Worm (Caenorhabditis elegans) whole organism, L1 larva: ENCODE results near the gene C51E3.9.

Source experiments
- C04F5.9 ChIP-seq: sonication (generic microtip); optimal IDR thresholded peaks from 2 replicates; lab custom pipeline; 2016; ENCODE audit warnings: missing genetic modification characterization, missing compliant biosample characterization
- aha-1 ChIP-seq: fragments of 150-350 bp; optimal IDR thresholded peaks from 2 replicates; lab custom pipeline; 2014; ENCODE audit warnings: missing biosample characterization, missing genetic modification characterization
- alr-1 ChIP-seq: fragments of 200-800 bp; sonication (Bioruptor generic); optimal IDR thresholded peaks from 2 replicates; lab custom pipeline; 2018; ENCODE audit warnings: borderline replicate concordance, mild to moderate bottlenecking, missing genetic modification characterization, missing compliant biosample characterization
- blmp-1 ChIP-seq: fragments of 150-350 bp; optimal IDR thresholded peaks from 2 replicates; lab custom pipeline; 2014; ENCODE audit warnings: missing biosample characterization, missing genetic modification characterization
- ceh-82 ChIP-seq, 3 experiments: fragments of 150-350 bp in 1 of 3; sonication (generic microtip) in 2 of 3; optimal IDR thresholded peaks; 2 replicates each; lab custom pipeline; 2014 to 2017; ENCODE audit warnings: missing biosample characterization in 3 of 3, missing genetic modification characterization in 3 of 3
- ceh-88 ChIP-seq: fragments of 200-800 bp; sonication (Bioruptor generic); IDR thresholded peaks from 2 replicates; pipeline ENCODE4 v1.3.6; 2022; ENCODE audit warnings: missing genetic modification characterization, missing compliant biosample characterization
- ceh-90 ChIP-seq: sonication (generic microtip); optimal IDR thresholded peaks from 2 replicates; lab custom pipeline; 2016; ENCODE audit warnings: missing genetic modification characterization, missing compliant biosample characterization
- efl-1 ChIP-seq, 4 experiments: fragments of 150-350 bp; optimal IDR thresholded peaks in 3 of 4; peaks in 1 of 4; 1 replicate in 1 of 4; 2 replicates in 3 of 4; lab custom pipeline; 2014; ENCODE audit warnings: missing biosample characterization in 2 of 4, missing genetic modification characterization in 2 of 4, missing genetic modification reagents in 2 of 4
- efl-3 ChIP-seq: fragments of 200-800 bp; sonication (Bioruptor generic); optimal IDR thresholded peaks from 2 replicates; lab custom pipeline; 2018; ENCODE audit warnings: mild to moderate bottlenecking, missing genetic modification characterization, missing compliant biosample characterization
- egl-13 ChIP-seq: sonication (generic microtip); optimal IDR thresholded peaks from 2 replicates; lab custom pipeline; 2016; ENCODE audit warnings: missing genotype, missing genetic modification reagents, missing genetic modification characterization, missing compliant biosample characterization
- elt-2 ChIP-seq: sonication (generic microtip); optimal IDR thresholded peaks from 2 replicates; lab custom pipeline; 2016; ENCODE audit warnings: missing genetic modification characterization, mild to moderate bottlenecking, inconsistent platforms, missing compliant biosample characterization, missing genetic modification reagents
- elt-3 ChIP-seq, 6 experiments: fragments of 150-350 bp in 1 of 6; sonication (generic microtip); optimal IDR thresholded peaks; 2 replicates each; lab custom pipeline; 2017 to 2018; ENCODE audit warnings: missing biosample characterization in 6 of 6, missing genetic modification characterization in 6 of 6, inconsistent platforms in 1 of 6
- fkh-4 ChIP-seq: sonication (generic microtip); optimal IDR thresholded peaks from 2 replicates; lab custom pipeline; 2016; ENCODE audit warnings: missing compliant biosample characterization, missing genetic modification characterization, borderline replicate concordance
- hlh-4 ChIP-seq: sonication (generic microtip); optimal IDR thresholded peaks from 2 replicates; lab custom pipeline; 2016; ENCODE audit warnings: mild to moderate bottlenecking, missing genetic modification characterization, missing compliant biosample characterization
- hpl-2 ChIP-seq: fragments of 150-350 bp; optimal IDR thresholded peaks from 2 replicates; lab custom pipeline; 2014; ENCODE audit warnings: missing biosample characterization, missing genetic modification reagents, missing genetic modification characterization
- jun-1 ChIP-seq: fragments of 150-350 bp; optimal IDR thresholded peaks from 2 replicates; lab custom pipeline; 2014; ENCODE audit warnings: missing biosample characterization, missing genetic modification reagents, missing genetic modification characterization
- lin-35 ChIP-seq, 2 experiments: fragments of 150-350 bp; optimal IDR thresholded peaks; 2 replicates each; lab custom pipeline; 2014; ENCODE audit warnings: missing biosample characterization in 2 of 2, missing genetic modification characterization in 2 of 2, missing genetic modification reagents in 2 of 2
- lin-39 ChIP-seq: fragments of 150-350 bp; optimal IDR thresholded peaks from 2 replicates; lab custom pipeline; 2014; ENCODE audit warnings: missing biosample characterization, missing genetic modification reagents, missing genetic modification characterization
- lir-3 ChIP-seq: sonication (generic microtip); optimal IDR thresholded peaks from 2 replicates; lab custom pipeline; 2016; ENCODE audit warnings: mild to moderate bottlenecking, missing genetic modification characterization, moderate library complexity, missing compliant biosample characterization; ENCODE audit not compliant: poor library complexity
- lsy-2 ChIP-seq, 2 experiments: fragments of 150-350 bp; optimal IDR thresholded peaks; 2 replicates each; lab custom pipeline; 2014; ENCODE audit warnings: missing biosample characterization in 2 of 2, missing genetic modification characterization in 2 of 2
- nhr-12 ChIP-seq: sonication (generic microtip); optimal IDR thresholded peaks from 2 replicates; lab custom pipeline; 2017; ENCODE audit warnings: missing biosample characterization, missing genetic modification characterization
- nhr-19 ChIP-seq: fragments of 200-800 bp; sonication (Bioruptor generic); conservative IDR thresholded peaks from 2 replicates; pipeline ENCODE4 v1.3.6; 2022; ENCODE audit warnings: missing genetic modification characterization, missing compliant biosample characterization
- nhr-28 ChIP-seq: fragments of 150-350 bp; optimal IDR thresholded peaks from 2 replicates; lab custom pipeline; 2014; ENCODE audit warnings: missing biosample characterization, missing genetic modification characterization
- nhr-71 ChIP-seq: sonication (generic microtip); optimal IDR thresholded peaks from 2 replicates; lab custom pipeline; 2016; ENCODE audit warnings: mild to moderate bottlenecking, missing genetic modification characterization, moderate library complexity, missing compliant biosample characterization
- nhr-76 ChIP-seq: sonication (generic microtip); optimal IDR thresholded peaks from 2 replicates; lab custom pipeline; 2017; ENCODE audit warnings: missing biosample characterization, missing genetic modification characterization
- nhr-77 ChIP-seq: fragments of 150-350 bp; optimal IDR thresholded peaks from 2 replicates; lab custom pipeline; 2014; ENCODE audit warnings: missing biosample characterization, missing genetic modification characterization
- nhr-84 ChIP-seq: sonication (generic microtip); optimal IDR thresholded peaks from 2 replicates; lab custom pipeline; 2017; ENCODE audit warnings: missing biosample characterization, missing genetic modification characterization
- nhr-85 ChIP-seq: sonication (generic microtip); peaks from one replicate; lab custom pipeline; 2016; ENCODE audit warnings: missing genetic modification characterization, inconsistent platforms, missing compliant biosample characterization
- nhr-90 ChIP-seq: sonication (generic microtip); optimal IDR thresholded peaks from 2 replicates; lab custom pipeline; 2016; ENCODE audit warnings: mild to moderate bottlenecking, missing genetic modification characterization, missing compliant biosample characterization; ENCODE audit not compliant: poor library complexity
- pag-3 ChIP-seq: sonication (generic microtip); optimal IDR thresholded peaks from 2 replicates; lab custom pipeline; 2017; ENCODE audit warnings: missing genetic modification characterization, mild to moderate bottlenecking, missing compliant biosample characterization, antibody characterized with exemption, borderline replicate concordance; ENCODE audit not compliant: insufficient read depth
- rnt-1 ChIP-seq: sonication (generic microtip); optimal IDR thresholded peaks from 2 replicates; lab custom pipeline; 2016; ENCODE audit warnings: mild to moderate bottlenecking, missing genetic modification characterization, moderate library complexity, missing compliant biosample characterization
- skn-1 ChIP-seq: fragments of 150-350 bp; optimal IDR thresholded peaks from 2 replicates; lab custom pipeline; 2014; ENCODE audit warnings: missing biosample characterization, missing genetic modification characterization
- snpc-4 ChIP-seq: fragments of 150-350 bp; optimal IDR thresholded peaks from 2 replicates; lab custom pipeline; 2014; ENCODE audit warnings: missing biosample characterization, missing genetic modification characterization
- tlp-1 ChIP-seq: fragments of 150-350 bp; optimal IDR thresholded peaks from 2 replicates; lab custom pipeline; 2014; ENCODE audit warnings: missing biosample characterization, missing genetic modification characterization
- unc-130 ChIP-seq: fragments of 150-350 bp; optimal IDR thresholded peaks from 2 replicates; lab custom pipeline; 2017; ENCODE audit warnings: missing biosample characterization, missing genetic modification characterization, inconsistent platforms
- unc-62 ChIP-seq: fragments of 150-350 bp; optimal IDR thresholded peaks from 2 replicates; lab custom pipeline; 2014; ENCODE audit warnings: missing biosample characterization, missing genetic modification reagents, missing genetic modification characterization
- unc-86 ChIP-seq: sonication (generic microtip); optimal IDR thresholded peaks from 2 replicates; lab custom pipeline; 2016; ENCODE audit warnings: missing genetic modification characterization, missing compliant biosample characterization
- xbp-1 ChIP-seq: sonication (generic microtip); optimal IDR thresholded peaks from 2 replicates; lab custom pipeline; 2016; ENCODE audit warnings: missing genetic modification characterization, missing compliant biosample characterization

Gene C51E3.9

ce11 chrV:10117465-10117864, 28.3 kb upstream of the C51E3.9 start, which contains the start of gene C08B6.5:
C08B6.5 (plus strand) TSS chrV:10117765.
- TF ChIP-seq elt-3 (tag; optimal IDR thresholded peaks at IDR 0.05; lab: Kevin White, UChicago): no peak

- TF ChIP-seq efl-3 (GFP tag; lab: Kevin White, UChicago): no peak
- no peak for TF ChIP-seq efl-1 (optimal IDR thresholded peaks at IDR 0.05; lab: Kevin White, UChicago)
- peak in 1 of 2 experiments; percentile 90 for TF ChIP-seq efl-1 (GFP tag; optimal IDR thresholded peaks at IDR 0.05 in 1 of 2; lab: Kevin White, UChicago)
Measured at ce11 chrV:10120898-10121297, 24.9 kb upstream of the C51E3.9 start, which contains the start of gene srxa-18. srxa-18 (minus strand) TSS chrV:10120997.

- TF ChIP-seq nhr-77: no peak
- no peak for TF ChIP-seq lsy-2 (tag; optimal IDR thresholded peaks at IDR 0.05; lab: Kevin White, UChicago)
- TF ChIP-seq snpc-4 (tag; lab: Kevin White, UChicago): no peak
- no peak for TF ChIP-seq unc-130 (tag; lab: Kevin White, UChicago)
- no peak for TF ChIP-seq alr-1 (tag; lab: Kevin White, UChicago)
- TF ChIP-seq ceh-88 (GFP tag; lab: Robert Waterston, UW): no peak
- TF ChIP-seq xbp-1: no peak
- no peak for TF ChIP-seq aha-1
- TF ChIP-seq rnt-1 (tag; lab: Kevin White, UChicago): no peak
Measured at ce11 chrV:10122670-10123069, 23.1 kb upstream of the C51E3.9 start, which contains the start of gene srxa-19. srxa-19 (minus strand) TSS chrV:10122770.

ce11 chrV:10123324-10123723, 22.4 kb upstream of the C51E3.9 start, which contains the start of gene C08B6.6:
C08B6.6 (plus strand) TSS chrV:10123624.
- TF ChIP-seq lir-3 (tag; lab: Kevin White, UChicago) (no peak), blmp-1 (tag; lab: Kevin White, UChicago) (no peak), ceh-82 (tag; optimal IDR thresholded peaks at IDR 0.05; lab: Kevin White, UChicago) (no peak), nhr-90 (no peak), pag-3 (tag; lab: Kevin White, UChicago) (no peak), nhr-76 (no peak), nhr-71 (no peak), unc-130 (tag; lab: Kevin White, UChicago) (no peak), jun-1 (no peak), unc-86 (tag; lab: Kevin White, UChicago) (no peak)

ce11 chrV:10124799-10125548, 20.8 kb upstream of the C51E3.9 start, which contains the start of gene C08B6.10:
C08B6.10 (plus strand) TSS chrV:10125498.
- peak; percentile 34 for TF ChIP-seq elt-2 (tag; lab: Kevin White, UChicago)
- peak; percentile 19 for TF ChIP-seq blmp-1 (tag; lab: Kevin White, UChicago)
- no peak for TF ChIP-seq hpl-2 (GFP tag; lab: Kevin White, UChicago)
- peak in 1 of 6 experiments; percentile 23 for TF ChIP-seq elt-3 (tag; optimal IDR thresholded peaks at IDR 0.05; lab: Kevin White, UChicago)

ce11 chrV:10130195-10130594, 15.6 kb upstream of the C51E3.9 start, which contains the start of gene aos-1:
aos-1 (minus strand) TSS chrV:10130295.
- TF ChIP-seq nhr-85 (no peak), lin-39 (tag; lab: Kevin White, UChicago) (no peak)

ce11 chrV:10133277-10133676, 12.5 kb upstream of the C51E3.9 start:
- TF ChIP-seq egl-13 (tag; lab: Kevin White, UChicago): no peak
- TF ChIP-seq tlp-1 (tag; lab: Kevin White, UChicago): no peak
- TF ChIP-seq unc-62: no peak
- TF ChIP-seq efl-3 (GFP tag; lab: Kevin White, UChicago): no peak
- no peak for TF ChIP-seq blmp-1 (tag; lab: Kevin White, UChicago)
- no peak for TF ChIP-seq nhr-12
- no peak for TF ChIP-seq lin-35 (GFP tag; optimal IDR thresholded peaks at IDR 0.05; lab: Kevin White, UChicago)
- no peak for TF ChIP-seq C04F5.9 (tag; lab: Kevin White, UChicago)
- TF ChIP-seq hpl-2 (GFP tag; lab: Kevin White, UChicago): no peak
- TF ChIP-seq fkh-4: no peak
- no peak for TF ChIP-seq hlh-4 (tag; lab: Kevin White, UChicago)
- no peak for TF ChIP-seq nhr-28 (tag; lab: Kevin White, UChicago)
- no peak for TF ChIP-seq nhr-84
- TF ChIP-seq skn-1 (tag; lab: Kevin White, UChicago): no peak
- no peak for TF ChIP-seq ceh-90 (tag; lab: Kevin White, UChicago)
- TF ChIP-seq nhr-19: no peak
